Fruit fly (Drosophila melanogaster): ENCODE results near the gene CG33257.

CG33257 gene

dm6 chr3L:16305820-16306650, 40.1 kb upstream of the CG33257 start, which contains the start of the genes CG13043 and CG13063 (continued):
- TF ChIP-seq Optix (GFP tag; IDR thresholded peaks at IDR 0.05) (no peak), CG6175 (GFP tag; IDR thresholded peaks at IDR 0.05) (no peak), CG2678 (tag; optimal IDR thresholded peaks at IDR 0.05) (peak; percentile 42), CG18011 (GFP tag; optimal IDR thresholded peaks at IDR 0.05) (no peak), p53 (GFP tag; optimal IDR thresholded peaks at IDR 0.05) (no peak), MBD-R2 (GFP tag; IDR thresholded peaks at IDR 0.05) (no peak), B-H2 (GFP tag; optimal IDR thresholded peaks at IDR 0.05) (no peak), sens-2 (GFP tag; IDR thresholded peaks at IDR 0.05) (no peak), NfI (GFP tag; optimal IDR thresholded peaks at IDR 0.05) (no peak), Fer2 (tag; optimal IDR thresholded peaks at IDR 0.05) (no peak), CG6813 (GFP tag; optimal IDR thresholded peaks at IDR 0.05) (no peak), Blimp-1 (GFP tag; optimal IDR thresholded peaks at IDR 0.05) (peak; percentile 27), ranshi (GFP tag; IDR thresholded peaks at IDR 0.05) (no peak), dati (GFP tag; IDR thresholded peaks at IDR 0.05) (no peak), CG6683 (GFP tag; optimal IDR thresholded peaks at IDR 0.05) (no peak), klu (GFP tag; IDR thresholded peaks at IDR 0.05) (no peak), vfl (GFP tag; optimal IDR thresholded peaks at IDR 0.05) (no peak), Nf-YC (tag; optimal IDR thresholded peaks at IDR 0.05) (no peak), scrt (GFP tag; optimal IDR thresholded peaks at IDR 0.05) (no peak), H15 (GFP tag; IDR thresholded peaks at IDR 0.05) (no peak), Dll (GFP tag; IDR thresholded peaks at IDR 0.05; ENCODE audit: partially characterized antibody) (no peak), Atf6 (GFP tag; IDR thresholded peaks at IDR 0.05) (peak; percentile 15; the same call in 1 of the 2 replicates), gsb (GFP tag; IDR thresholded peaks at IDR 0.05) (no peak), CG12236 (GFP tag; optimal IDR thresholded peaks at IDR 0.05) (no peak), CG10565 (GFP tag; optimal IDR thresholded peaks at IDR 0.05) (no peak), nom (GFP tag; optimal IDR thresholded peaks at IDR 0.05) (no peak), gsb-n (tag; optimal IDR thresholded peaks at IDR 0.05) (peak; percentile 58), Oli (tag; optimal IDR thresholded peaks at IDR 0.05) (peak; percentile 22), btn (GFP tag; optimal IDR thresholded peaks at IDR 0.05) (no peak), Xrp1 (GFP tag; IDR thresholded peaks at IDR 0.05) (no peak), Bteb2 (GFP tag; optimal IDR thresholded peaks at IDR 0.05) (no peak), ATbp (GFP tag; optimal IDR thresholded peaks at IDR 0.05) (no peak), CG9215 (GFP tag; IDR thresholded peaks at IDR 0.05) (no peak), pb (GFP tag; optimal IDR thresholded peaks at IDR 0.05) (no peak), CG17186 (GFP tag; optimal IDR thresholded peaks at IDR 0.05) (no peak), CG30020 (tag; optimal IDR thresholded peaks at IDR 0.05) (no peak), yki (optimal IDR thresholded peaks at IDR 0.05) (no peak), PHDP (tag; optimal IDR thresholded peaks at IDR 0.05) (peak; percentile 3), CG10979 (tag; optimal IDR thresholded peaks at IDR 0.05) (no peak), CG7839 (tag; optimal IDR thresholded peaks at IDR 0.05) (peak; percentile 26), run (tag; optimal IDR thresholded peaks at IDR 0.05) (no peak), Lpt (GFP tag; optimal IDR thresholded peaks at IDR 0.05) (no peak), CG42726 (GFP tag; IDR thresholded peaks at IDR 0.05; ENCODE audit: partially characterized antibody) (no peak), CG11085 (GFP tag; IDR thresholded peaks at IDR 0.05) (no peak), CG4282 (GFP tag; optimal IDR thresholded peaks at IDR 0.05) (no peak), lab (GFP tag; optimal IDR thresholded peaks at IDR 0.05) (no peak), dan (GFP tag; IDR thresholded peaks at IDR 0.05) (no peak), az2 (GFP tag; optimal IDR thresholded peaks at IDR 0.05) (no peak), sim (GFP tag; IDR thresholded peaks at IDR 0.05) (no peak), CG11093 (GFP tag; IDR thresholded peaks at IDR 0.05) (no peak)
